Worm (Caenorhabditis elegans) whole organism, L2 larva: ENCODE results near the gene spe-6.

Source experiments
- F13H6.1 ChIP-seq: sonication (generic microtip); optimal IDR thresholded peaks from 2 replicates; lab custom pipeline; 2016; ENCODE audit warnings: missing genetic modification characterization, missing compliant biosample characterization
- Y55F3AM.14 ChIP-seq: fragments of 200-800 bp; sonication (Bioruptor generic); optimal IDR thresholded peaks from 2 replicates; lab custom pipeline; 2018; ENCODE audit warnings: mild to moderate bottlenecking, missing genetic modification characterization, missing compliant biosample characterization
- alr-1 ChIP-seq: fragments of 150-350 bp; optimal IDR thresholded peaks from 2 replicates; lab custom pipeline; 2014; ENCODE audit warnings: missing biosample characterization, missing genetic modification characterization
- aly-2 ChIP-seq: fragments of 150-350 bp; optimal IDR thresholded peaks from 2 replicates; lab custom pipeline; 2014; ENCODE audit warnings: missing biosample characterization, missing genetic modification characterization
- blmp-1 ChIP-seq: sonication (generic microtip); optimal IDR thresholded peaks from 2 replicates; lab custom pipeline; 2017; ENCODE audit warnings: missing genetic modification characterization, mild to moderate bottlenecking, missing compliant biosample characterization, antibody characterized with exemption, moderate library complexity; ENCODE audit not compliant: insufficient read depth
- ceh-82 ChIP-seq: fragments of 150-350 bp; optimal IDR thresholded peaks from 2 replicates; lab custom pipeline; 2014; ENCODE audit warnings: missing biosample characterization, missing genetic modification characterization
- crh-2 ChIP-seq: sonication (generic microtip); optimal IDR thresholded peaks from 2 replicates; lab custom pipeline; 2017; ENCODE audit warnings: missing biosample characterization, missing genetic modification characterization
- dmd-4 ChIP-seq: sonication (generic microtip); optimal IDR thresholded peaks from 2 replicates; lab custom pipeline; 2017; ENCODE audit warnings: missing biosample characterization, missing genetic modification characterization
- egl-27 ChIP-seq: sonication (generic microtip); optimal IDR thresholded peaks from 3 replicates; lab custom pipeline; 2017; ENCODE audit warnings: missing biosample characterization, missing genetic modification reagents, missing genetic modification characterization
- elt-1 ChIP-seq: fragments of 150-350 bp; optimal IDR thresholded peaks from 2 replicates; lab custom pipeline; 2014; ENCODE audit warnings: missing biosample characterization, missing genetic modification characterization
- fos-1 ChIP-seq: fragments of 150-350 bp; optimal IDR thresholded peaks from 2 replicates; lab custom pipeline; 2014; ENCODE audit warnings: missing biosample characterization, missing genetic modification characterization
- gmeb-1 ChIP-seq: fragments of 150-350 bp; optimal IDR thresholded peaks from 2 replicates; lab custom pipeline; 2014; ENCODE audit warnings: missing biosample characterization, missing genetic modification characterization
- lin-11 ChIP-seq: fragments of 150-350 bp; sonication (generic microtip); optimal IDR thresholded peaks from 2 replicates; lab custom pipeline; 2014; ENCODE audit warnings: missing biosample characterization, missing genetic modification characterization, inconsistent platforms, mixed read lengths
- lin-39 ChIP-seq: fragments of 150-350 bp; optimal IDR thresholded peaks from 2 replicates; lab custom pipeline; 2014; ENCODE audit warnings: missing biosample characterization, missing genetic modification reagents, missing genetic modification characterization
- mab-5 ChIP-seq: fragments of 150-350 bp; optimal IDR thresholded peaks from 2 replicates; lab custom pipeline; 2014; ENCODE audit warnings: missing biosample characterization, missing genetic modification characterization
- mbf-1 ChIP-seq: sonication (generic microtip); optimal IDR thresholded peaks from 2 replicates; lab custom pipeline; 2017; ENCODE audit warnings: missing biosample characterization, missing genetic modification characterization
- mdl-1 ChIP-seq, 2 experiments: fragments of 150-350 bp in 1 of 2; sonication (generic microtip) in 1 of 2; optimal IDR thresholded peaks; 2 replicates each; lab custom pipeline; 2017; ENCODE audit warnings: missing biosample characterization in 2 of 2, missing genetic modification characterization in 2 of 2
- nhr-10 ChIP-seq: sonication (generic microtip); optimal IDR thresholded peaks from 2 replicates; lab custom pipeline; 2017; ENCODE audit warnings: missing biosample characterization, missing genetic modification characterization
- nhr-11 ChIP-seq: fragments of 150-350 bp; optimal IDR thresholded peaks from 2 replicates; lab custom pipeline; 2014; ENCODE audit warnings: missing biosample characterization, missing genetic modification characterization
- nhr-12 ChIP-seq: fragments of 150-350 bp; optimal IDR thresholded peaks from 2 replicates; lab custom pipeline; 2014; ENCODE audit warnings: missing biosample characterization, missing genetic modification characterization
- nhr-129 ChIP-seq: fragments of 150-350 bp; optimal IDR thresholded peaks from 2 replicates; lab custom pipeline; 2014; ENCODE audit warnings: missing biosample characterization, missing genetic modification characterization
- nhr-23 ChIP-seq: fragments of 150-350 bp; optimal IDR thresholded peaks from 2 replicates; lab custom pipeline; 2014; ENCODE audit warnings: missing biosample characterization, missing genetic modification reagents, missing genetic modification characterization
- nhr-237 ChIP-seq: fragments of 150-350 bp; optimal IDR thresholded peaks from 2 replicates; lab custom pipeline; 2014; ENCODE audit warnings: missing biosample characterization, missing genetic modification characterization
- nhr-25 ChIP-seq: fragments of 150-350 bp; sonication (generic microtip); optimal IDR thresholded peaks from 3 replicates; lab custom pipeline; 2014; ENCODE audit warnings: missing biosample characterization, missing genetic modification characterization
- nhr-6 ChIP-seq: fragments of 150-350 bp; optimal IDR thresholded peaks from 2 replicates; lab custom pipeline; 2014; ENCODE audit warnings: missing biosample characterization, missing genetic modification characterization
- nhr-77 ChIP-seq: fragments of 150-350 bp; optimal IDR thresholded peaks from 2 replicates; lab custom pipeline; 2014; ENCODE audit warnings: missing biosample characterization, missing genetic modification characterization
- peb-1 ChIP-seq: fragments of 150-350 bp; optimal IDR thresholded peaks from 2 replicates; lab custom pipeline; 2014; ENCODE audit warnings: missing biosample characterization, missing genetic modification characterization
- skn-1 ChIP-seq: sonication (generic microtip); optimal IDR thresholded peaks from 2 replicates; lab custom pipeline; 2017; ENCODE audit warnings: missing biosample characterization, missing genetic modification characterization
- sma-3 ChIP-seq: sonication (generic microtip); optimal IDR thresholded peaks from 2 replicates; lab custom pipeline; 2016; ENCODE audit warnings: missing genetic modification reagents, missing genetic modification characterization, missing compliant biosample characterization
- snpc-4 ChIP-seq: fragments of 150-350 bp; optimal IDR thresholded peaks from 2 replicates; lab custom pipeline; 2014; ENCODE audit warnings: missing biosample characterization, missing genetic modification characterization
- unc-39 ChIP-seq: fragments of 150-350 bp; optimal IDR thresholded peaks from 2 replicates; lab custom pipeline; 2014; ENCODE audit warnings: missing biosample characterization, missing genetic modification characterization
- unc-55 ChIP-seq: fragments of 150-350 bp; sonication (generic microtip); optimal IDR thresholded peaks from 3 replicates; lab custom pipeline; 2014; ENCODE audit warnings: missing biosample characterization, missing genetic modification reagents, missing genetic modification characterization
- ztf-1 ChIP-seq: fragments of 200-800 bp; sonication (Bioruptor generic); conservative IDR thresholded peaks from 2 replicates; pipeline ENCODE4 v1.3.6; 2022; ENCODE audit warnings: missing genetic modification characterization, missing compliant biosample characterization
- ztf-11 ChIP-seq: sonication (generic microtip); optimal IDR thresholded peaks from 2 replicates; lab custom pipeline; 2017; ENCODE audit warnings: missing biosample characterization, missing genetic modification characterization
- ztf-4 ChIP-seq: fragments of 150-350 bp; optimal IDR thresholded peaks from 2 replicates; lab custom pipeline; 2014; ENCODE audit warnings: missing biosample characterization, missing genetic modification characterization

Gene spe-6

DNA sequence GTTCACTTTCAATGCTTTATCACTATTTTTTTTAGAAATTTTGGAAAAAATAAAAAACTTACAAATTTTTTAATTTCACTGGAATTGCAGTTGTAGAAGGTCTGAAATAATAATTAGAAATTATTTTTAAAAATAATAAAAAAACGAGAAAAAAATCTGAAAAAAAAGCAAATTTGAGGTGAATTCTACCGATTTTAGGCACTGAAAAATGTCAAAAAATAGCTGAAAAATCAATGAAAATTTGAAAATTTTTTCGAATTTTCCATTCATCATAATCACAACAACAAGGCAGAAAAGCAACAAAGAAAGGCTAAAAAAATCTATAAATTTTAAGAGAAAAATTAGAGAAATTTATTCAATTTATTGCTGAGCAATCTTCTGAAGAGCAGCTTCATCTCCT, 4.6 kb upstream of the spe-6 start, which contains the start of gene nars-2:
Gene nars-2 (minus strand): TSS at position 101 of the 400 bp plus-strand sequence.
- no peak for TF ChIP-seq Y55F3AM.14

DNA sequence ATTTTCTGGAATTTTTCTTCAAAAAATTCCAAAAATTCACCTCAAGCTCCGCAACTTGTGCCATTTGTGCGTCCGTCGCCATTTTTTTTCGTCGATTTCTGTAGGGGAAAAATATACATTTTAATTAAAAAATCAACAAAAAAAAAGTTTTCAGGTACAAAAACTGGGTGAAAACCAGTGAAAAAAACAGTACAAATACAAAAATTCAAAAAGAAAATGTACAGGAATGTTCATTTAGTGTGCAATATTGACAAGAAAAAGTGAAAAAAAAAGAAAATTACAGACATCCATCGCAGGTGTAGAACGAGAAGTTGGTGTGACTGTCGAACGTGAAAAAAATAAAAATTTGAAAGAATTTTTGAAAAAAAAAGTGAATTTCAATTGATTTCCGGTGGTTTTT, 2.5 kb upstream of the spe-6 start, which contains the start of gene tin-10:
Gene tin-10 (minus strand): TSS at position 101 of the 400 bp plus-strand sequence.
- TF ChIP-seq mab-5 (tag; lab: Kevin White, UChicago): no peak
- no peak for TF ChIP-seq nhr-23
- no peak for TF ChIP-seq lin-11 (tag; lab: Kevin White, UChicago)
- no peak for TF ChIP-seq ztf-11 (tag; lab: Kevin White, UChicago)
- no peak for TF ChIP-seq ztf-4 (tag; lab: Kevin White, UChicago)
- TF ChIP-seq peb-1 (tag; lab: Kevin White, UChicago): no peak
- no peak for TF ChIP-seq skn-1 (tag; lab: Kevin White, UChicago)
- no peak for TF ChIP-seq blmp-1

DNA sequence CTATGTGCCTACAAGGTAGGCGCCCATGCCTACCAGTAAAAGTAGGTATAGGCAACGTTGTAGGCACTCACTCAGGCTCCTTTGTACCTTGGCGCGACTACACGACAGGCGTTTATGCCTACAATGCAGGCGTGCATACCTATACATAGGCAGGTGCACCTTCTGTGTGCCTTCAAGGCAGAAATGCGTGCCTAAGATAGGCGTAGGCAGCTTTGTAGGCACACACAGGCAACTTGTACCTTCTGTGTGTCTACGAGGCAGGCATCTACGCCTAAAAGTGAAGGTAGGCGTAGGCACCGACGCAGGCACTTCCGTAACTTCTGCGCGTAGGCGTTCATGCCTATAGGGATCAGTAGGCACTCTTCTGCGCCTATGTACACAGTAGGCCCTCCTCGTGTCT, 333 bp downstream of the spe-6 start:
- TF ChIP-seq lin-39 (tag; lab: Kevin White, UChicago): no peak
- no peak for TF ChIP-seq ztf-1 (GFP tag; lab: Robert Waterston, UW)
- no peak for TF ChIP-seq skn-1 (tag; lab: Kevin White, UChicago)
- no peak for TF ChIP-seq fos-1
- no peak for TF ChIP-seq nhr-12 (tag; lab: Kevin White, UChicago)
- TF ChIP-seq nhr-11 (tag; lab: Kevin White, UChicago): no peak
- TF ChIP-seq nhr-25 (tag; lab: Kevin White, UChicago): no peak
- TF ChIP-seq dmd-4 (tag; lab: Kevin White, UChicago): no peak
- TF ChIP-seq F13H6.1: no peak
- no peak for TF ChIP-seq ztf-11 (tag; lab: Kevin White, UChicago)
- no peak for TF ChIP-seq unc-55 (GFP tag; lab: Kevin White, UChicago)
- no peak for TF ChIP-seq ztf-4 (tag; lab: Kevin White, UChicago)

DNA sequence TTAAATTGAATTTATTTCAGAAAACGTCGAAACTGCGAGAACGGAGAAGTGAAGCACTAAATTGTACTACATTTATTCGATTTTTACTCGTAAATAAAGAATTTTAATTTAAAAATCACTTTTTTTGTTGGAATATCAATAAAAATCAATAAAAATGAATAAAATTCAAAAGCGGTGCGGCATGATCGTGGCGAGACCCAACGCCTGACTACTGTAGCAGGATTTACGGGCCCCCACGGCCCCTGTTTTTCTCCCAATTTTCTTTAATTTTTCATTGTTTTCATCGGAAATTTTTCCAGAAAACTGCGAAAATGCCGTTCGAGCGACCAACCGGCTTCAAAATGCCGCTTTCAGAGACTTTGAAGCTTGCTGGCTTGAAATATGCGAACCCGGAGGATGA, 3.5 kb downstream of the spe-6 start, which contains the start of gene Y66D12A.19:
Gene Y66D12A.19 (plus strand): TSS at position 266 of the 400 bp plus-strand sequence.
- TF ChIP-seq aly-2 (tag; lab: Kevin White, UChicago) (no peak), unc-39 (tag; lab: Kevin White, UChicago) (no peak), nhr-129 (tag; lab: Kevin White, UChicago) (no peak), gmeb-1 (tag; lab: Kevin White, UChicago) (no peak), ceh-82 (no peak), Y55F3AM.14 (no peak), nhr-10 (no peak), mbf-1 (no peak), lin-39 (tag; lab: Kevin White, UChicago) (no peak), snpc-4 (tag; lab: Kevin White, UChicago) (no peak)
- TF ChIP-seq, all 48 proteins: peak for 0

DNA sequence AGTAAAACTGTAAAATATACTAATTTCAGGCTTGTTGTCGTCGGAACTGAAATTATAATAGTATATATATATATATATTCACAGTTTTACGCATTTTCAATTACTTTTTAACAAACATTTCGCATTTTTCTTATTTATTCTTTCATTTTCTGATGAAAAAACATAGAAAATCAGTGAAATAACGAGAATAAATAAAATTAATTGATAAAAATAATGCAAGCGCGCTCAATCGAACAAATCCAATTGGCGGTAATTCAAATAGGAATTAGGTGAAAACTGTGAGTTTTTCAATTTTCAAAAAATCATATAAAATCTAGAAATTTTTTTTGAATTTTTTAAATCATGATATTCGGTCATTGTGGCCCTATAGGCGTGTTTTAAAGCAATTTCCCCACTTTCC, 4.8 kb downstream of the spe-6 start:
- TF ChIP-seq lin-11 (tag; lab: Kevin White, UChicago): no peak
- TF ChIP-seq peb-1 (tag; lab: Kevin White, UChicago): no peak
- TF ChIP-seq elt-1 (tag; lab: Kevin White, UChicago): no peak
- no peak for TF ChIP-seq nhr-6 (tag; lab: Kevin White, UChicago)

DNA sequence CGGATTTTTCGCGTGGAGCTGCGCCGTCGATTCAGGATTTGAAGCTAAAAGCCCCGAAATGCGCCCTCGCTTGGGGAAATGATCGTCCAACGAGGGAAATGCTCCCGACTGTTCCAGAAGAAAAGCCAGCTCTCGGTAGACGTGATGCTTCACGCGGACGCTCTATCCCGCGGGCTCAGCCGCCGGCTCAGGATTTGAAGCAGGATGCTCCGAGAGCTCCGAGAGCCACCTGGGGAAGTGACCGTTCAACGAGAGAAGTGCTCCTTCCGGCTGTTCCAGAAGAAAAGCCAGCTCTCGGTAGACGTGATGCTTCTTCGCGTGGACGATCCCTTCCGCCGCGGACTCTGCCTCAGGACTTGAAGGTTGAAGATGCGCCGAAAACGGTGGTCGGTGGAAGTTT, 5.5 kb downstream of the spe-6 start:
- no peak for TF ChIP-seq alr-1 (tag; lab: Kevin White, UChicago)
- no peak for TF ChIP-seq snpc-4 (tag; lab: Kevin White, UChicago)
- no peak for TF ChIP-seq nhr-77
- TF ChIP-seq lin-11 (tag; lab: Kevin White, UChicago): no peak
- TF ChIP-seq F13H6.1: no peak
- TF ChIP-seq mab-5 (tag; lab: Kevin White, UChicago): no peak
- TF ChIP-seq sma-3: no peak
- TF ChIP-seq nhr-129 (tag; lab: Kevin White, UChicago): no peak
- no peak for TF ChIP-seq mdl-1 (tag; optimal IDR thresholded peaks at IDR 0.05; lab: Kevin White, UChicago)
- TF ChIP-seq crh-2 (tag; lab: Kevin White, UChicago): no peak
- no peak for TF ChIP-seq nhr-237
- no peak for TF ChIP-seq egl-27 (tag; lab: Kevin White, UChicago)
- no peak for TF ChIP-seq peb-1 (tag; lab: Kevin White, UChicago)
- TF ChIP-seq aly-2 (tag; lab: Kevin White, UChicago): no peak
- no peak for TF ChIP-seq unc-55 (GFP tag; lab: Kevin White, UChicago)
- no peak for TF ChIP-seq nhr-11 (tag; lab: Kevin White, UChicago)
- no peak for TF ChIP-seq nhr-6 (tag; lab: Kevin White, UChicago)
